Fruit fly (Drosophila melanogaster): ENCODE data around the gene Sfp24Bd.

The Sfp24Bd gene

DNA sequence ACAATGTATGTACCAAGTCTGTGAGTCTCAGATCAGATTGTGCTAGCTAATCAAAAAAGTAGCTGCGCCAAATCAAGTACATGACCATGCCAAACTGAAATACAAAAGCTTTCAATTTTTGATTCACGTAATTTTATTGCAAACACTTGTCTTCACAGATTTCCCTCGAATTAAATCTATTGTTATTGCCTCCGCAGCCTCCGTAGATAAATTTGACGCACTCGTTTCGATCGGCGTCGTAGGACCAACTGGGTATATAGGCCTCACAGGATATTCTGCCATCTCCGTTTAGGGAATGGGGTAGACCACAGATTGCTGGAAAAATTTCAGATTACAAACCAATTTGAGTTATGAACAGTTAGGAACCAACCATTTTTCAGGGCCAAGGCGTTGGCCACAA lies 26.0 kb upstream of the Sfp24Bd start, which contains the start of gene CG43165:
Gene CG43165 (minus strand): TSS at position 101 of the 400 bp plus-strand sequence.
- no peak for TF ChIP-seq noc (tag; optimal IDR thresholded peaks at IDR 0.05)

DNA sequence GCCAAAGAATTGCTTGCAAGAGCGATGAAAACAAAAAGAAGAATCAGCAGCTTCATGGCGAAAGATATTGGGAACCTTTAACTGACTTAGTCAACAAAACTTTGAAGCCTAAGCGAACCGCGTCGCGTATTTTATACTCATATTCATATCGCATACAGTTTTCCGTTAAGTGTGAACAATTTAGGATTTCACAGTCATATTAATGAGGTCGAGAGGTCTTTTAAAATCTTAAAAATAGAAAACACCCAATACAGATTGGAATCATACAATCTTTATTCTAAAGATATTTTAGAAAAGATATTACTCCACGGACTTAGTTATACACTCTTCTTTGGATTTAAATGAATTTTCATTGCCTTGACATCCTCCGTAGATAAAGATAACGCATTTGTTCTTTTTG lies 24.9 kb upstream of the Sfp24Bd start, which contains the start of gene Acp24A4:
Gene Acp24A4 (minus strand): TSS at position 101 of the 400 bp plus-strand sequence.
- no peak for TF ChIP-seq noc (tag; optimal IDR thresholded peaks at IDR 0.05)

- no peak for TF ChIP-seq noc (tag; optimal IDR thresholded peaks at IDR 0.05)
Measured at dm6 chr2L:3693082-3693481, 24.1 kb upstream of the Sfp24Bd start, which contains the start of gene CG3513. TSS of gene CG3513 (minus strand) at chr2L:3693182.

dm6 chr2L:3692466-3692865 lies 23.5 kb upstream of the Sfp24Bd start, which contains the start of gene CG16704:
TSS of gene CG16704 (minus strand) at chr2L:3692587.
- no peak for TF ChIP-seq noc (tag; optimal IDR thresholded peaks at IDR 0.05)

DNA sequence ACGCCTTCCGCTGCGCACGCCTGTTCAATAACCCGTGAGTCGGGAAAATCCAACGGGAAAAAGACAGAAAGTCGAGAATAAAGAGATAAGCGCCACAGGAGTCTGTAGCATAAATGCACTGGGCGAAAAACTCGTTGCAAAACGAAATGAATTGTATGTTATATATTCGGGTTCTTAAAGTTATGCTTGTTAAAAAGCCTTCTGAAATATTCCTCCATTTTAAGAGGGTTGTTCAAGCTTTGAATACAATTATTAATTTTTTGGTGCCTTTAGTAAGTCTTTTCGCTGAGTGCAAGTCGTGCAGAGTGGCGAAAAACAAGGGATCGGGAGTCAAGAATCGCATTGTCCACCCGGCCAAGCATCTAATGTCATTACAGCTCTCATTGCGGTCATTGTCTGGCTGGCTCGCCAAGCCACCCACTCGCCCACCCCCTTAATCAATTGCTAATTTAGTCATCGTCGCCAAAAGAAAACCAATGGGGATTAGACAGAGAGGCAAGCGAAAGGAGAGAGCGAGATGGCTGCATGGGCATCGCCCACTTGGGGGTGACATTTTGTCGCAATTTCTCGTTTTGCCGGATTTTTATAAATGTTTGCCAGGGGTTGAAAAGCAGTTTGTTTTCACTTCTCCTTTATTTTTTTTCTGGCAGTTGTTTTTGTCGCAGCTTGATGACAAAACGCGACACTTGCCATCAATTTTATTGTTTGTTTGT lies 16.4 kb upstream of the Sfp24Bd start:
- no peak for TF ChIP-seq noc (tag; optimal IDR thresholded peaks at IDR 0.05)

dm6 chr2L:3682489-3682888 lies 13.6 kb upstream of the Sfp24Bd start:
- TF ChIP-seq noc (tag; optimal IDR thresholded peaks at IDR 0.05), result no peak

dm6 chr2L:3681338-3681737 lies 12.4 kb upstream of the Sfp24Bd start:
- no peak for TF ChIP-seq noc (tag; optimal IDR thresholded peaks at IDR 0.05)

DNA sequence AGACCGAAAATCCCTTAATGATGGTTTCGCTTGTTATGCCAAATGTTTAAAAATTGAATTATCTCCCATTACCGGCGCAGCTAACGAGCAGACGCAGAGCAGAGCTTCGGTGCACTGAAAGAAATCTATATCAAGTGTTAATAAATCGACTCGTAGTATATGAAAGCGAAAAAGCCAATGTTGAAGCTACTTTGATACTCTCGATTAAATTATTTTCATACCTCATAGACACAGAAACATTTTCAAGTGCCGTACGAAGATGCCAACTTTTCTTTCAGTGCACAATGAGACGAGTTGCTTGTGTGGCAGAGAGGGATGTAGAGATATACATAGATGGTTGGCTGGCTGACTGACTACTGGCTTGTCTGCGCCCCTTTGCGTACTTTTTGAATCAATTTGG lies 6.8 kb upstream of the Sfp24Bd start:
- TF ChIP-seq noc (tag; optimal IDR thresholded peaks at IDR 0.05), result no peak

DNA sequence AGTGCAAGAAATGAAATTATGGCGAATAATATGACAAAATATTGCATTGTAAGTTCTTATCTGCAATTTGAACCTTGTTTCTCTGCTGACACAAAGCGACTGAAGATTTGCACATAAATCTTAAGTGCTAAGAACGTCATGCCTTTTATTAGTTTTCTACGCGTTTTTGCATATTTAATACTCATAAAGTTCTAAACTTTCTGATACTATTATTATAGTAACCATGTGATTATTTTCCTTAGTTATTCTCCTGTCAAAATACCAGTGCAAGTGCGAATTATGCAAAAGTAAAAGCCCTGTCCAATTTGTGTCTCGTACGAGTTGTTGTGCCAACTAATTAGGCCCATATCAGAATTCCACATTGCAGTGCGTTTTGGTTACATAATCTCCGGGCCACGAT lies 1.5 kb upstream of the Sfp24Bd start, which contains the start of gene Sfp24Bc:
Gene Sfp24Bc (minus strand): TSS at position 101 of the 400 bp plus-strand sequence.
- no peak for TF ChIP-seq noc (tag; optimal IDR thresholded peaks at IDR 0.05)

dm6 chr2L:3669675-3670074 lies 741 bp upstream of the Sfp24Bd start, which contains the start of gene Sfp24Bb:
TSS of gene Sfp24Bb (minus strand) at chr2L:3669775.
- TF ChIP-seq noc (tag; optimal IDR thresholded peaks at IDR 0.05), result no peak

DNA sequence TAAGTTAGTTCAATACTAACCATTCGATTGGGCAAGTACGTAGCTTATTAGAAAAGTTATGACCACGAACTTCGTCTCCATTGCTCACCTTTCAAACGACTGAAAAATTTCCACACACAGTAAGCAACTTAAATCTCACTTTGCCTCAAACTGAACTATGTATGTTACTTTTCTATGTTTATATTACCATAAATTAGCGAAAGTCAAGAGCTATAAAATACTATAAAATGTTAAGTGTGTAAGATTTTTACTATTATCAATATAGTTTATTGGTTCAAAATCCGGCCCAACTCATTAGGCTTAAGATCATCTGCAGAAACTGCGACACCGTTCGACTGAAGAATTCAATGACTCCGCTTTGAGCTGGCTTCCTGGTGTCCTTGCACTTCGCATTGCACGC lies 483 bp downstream of the Sfp24Bd start, which contains the start of gene Sfp24Ba:
Gene Sfp24Ba (minus strand): TSS at position 101 of the 400 bp plus-strand sequence.
- TF ChIP-seq noc (tag; optimal IDR thresholded peaks at IDR 0.05), result no peak

- TF ChIP-seq noc (tag; optimal IDR thresholded peaks at IDR 0.05), result no peak
Measured at dm6 chr2L:3662307-3662795, 6.6 kb downstream of the Sfp24Bd start, which contains the start of gene Drgx. TSS of gene Drgx (plus strand) at chr2L:3662745.

DNA sequence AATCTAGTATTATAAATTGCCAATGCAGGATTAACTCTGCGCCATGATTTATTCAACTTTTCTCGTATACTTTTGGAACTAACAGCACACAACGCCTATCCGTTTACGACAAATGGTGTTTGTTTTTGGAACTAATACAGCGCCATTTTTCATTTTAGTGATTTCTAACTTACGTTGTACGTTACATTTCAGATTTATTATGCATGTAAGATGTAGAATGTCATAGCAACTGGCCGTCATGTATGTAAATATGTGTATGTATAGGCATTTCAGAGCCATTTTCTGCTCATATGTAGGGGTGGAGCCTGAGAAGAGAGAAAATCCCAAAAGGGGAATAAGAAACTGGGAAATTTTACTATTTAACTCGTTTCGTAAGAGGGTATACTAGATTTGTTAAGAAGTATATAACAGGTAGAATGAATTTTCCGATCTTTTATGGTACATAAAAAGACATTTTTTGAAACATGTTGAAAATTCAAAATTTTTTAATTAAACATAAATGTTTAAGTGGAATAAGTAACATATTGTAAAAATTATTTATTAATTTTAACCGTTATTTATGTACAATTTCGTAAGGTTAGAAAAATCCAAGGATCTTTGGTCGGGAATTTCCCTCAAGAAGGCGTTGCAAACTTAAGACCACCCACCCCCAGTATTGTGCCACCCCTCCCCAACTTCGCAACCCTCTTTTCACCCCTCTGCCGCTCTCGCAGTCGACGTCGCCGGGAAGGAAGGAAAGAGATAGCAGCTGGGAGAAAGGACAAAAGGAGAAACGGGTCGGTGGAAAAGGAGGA lies 11.4 kb downstream of the Sfp24Bd start:
- no peak for TF ChIP-seq noc (tag; optimal IDR thresholded peaks at IDR 0.05)

DNA sequence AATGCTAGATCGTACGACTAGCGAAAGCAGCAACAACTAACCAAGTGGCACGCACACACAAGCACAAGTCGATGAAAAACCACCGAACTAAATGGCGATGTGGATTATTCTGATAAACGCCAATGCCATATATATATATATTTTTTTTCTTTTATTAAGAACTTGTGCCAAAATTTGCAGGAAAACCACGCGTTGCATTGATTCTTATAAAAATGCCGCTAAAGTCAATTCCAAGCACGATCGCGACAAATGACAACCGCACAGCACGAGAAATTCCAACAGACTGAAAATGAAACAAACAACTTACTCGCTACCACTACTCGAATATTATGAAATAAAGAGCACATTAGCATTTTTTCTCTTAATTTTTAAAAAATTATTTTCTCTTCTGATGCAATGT lies 12.3 kb downstream of the Sfp24Bd start, which contains the start of gene for:
Gene for (minus strand): TSS at position 287 of the 400 bp plus-strand sequence.
- TF ChIP-seq noc (tag; optimal IDR thresholded peaks at IDR 0.05), result no peak

- TF ChIP-seq noc (tag; optimal IDR thresholded peaks at IDR 0.05), result peak; percentile 100
Measured at dm6 chr2L:3655698-3656105, 13.2 kb downstream of the Sfp24Bd start.

- TF ChIP-seq noc (tag; optimal IDR thresholded peaks at IDR 0.05), result no peak
Measured at dm6 chr2L:3654956-3655618, 13.8 kb downstream of the Sfp24Bd start.
